Worm (Caenorhabditis elegans): ENCODE measurements around the gene F42C5.9.

ce11 chrIV:7294121-7294520 is 22.8 kb downstream of the F42C5.9 start, which contains the start of gene F42C5.5:
- TF ChIP-seq T22C8.4 (GFP tag; IDR thresholded peaks at IDR 0.05) = no peak
- no peak for TF ChIP-seq ztf-23 (GFP tag; IDR thresholded peaks at IDR 0.05)
- no peak for TF ChIP-seq flt-1 (GFP tag; IDR thresholded peaks at IDR 0.05)

Data from whole organism, midembryonic.